Worm (Caenorhabditis elegans): ENCODE measurements around the gene arrd-5.

Gene arrd-5

ce11 chrII:9791185-9791584 is 43.8 kb upstream of the arrd-5 start:
- TF ChIP-seq ekl-4 (GFP tag; IDR thresholded peaks at IDR 0.05), result no peak
- peak; percentile 7; the same call in 1 of the 2 replicates for TF ChIP-seq cebp-1 (GFP tag; IDR thresholded peaks at IDR 0.05)
- no peak for TF ChIP-seq cebp-1 (tag; optimal IDR thresholded peaks at IDR 0.05)
- TF ChIP-seq ztf-22 (GFP tag; optimal IDR thresholded peaks at IDR 0.05), result peak; percentile 38
- TF ChIP-seq ets-4 (GFP tag; optimal IDR thresholded peaks at IDR 0.05), result peak; percentile 53
- no peak for TF ChIP-seq lin-54 (GFP tag; optimal IDR thresholded peaks at IDR 0.05)
- no peak for TF ChIP-seq snpc-3.4 (tag; optimal IDR thresholded peaks at IDR 0.05)
- TF ChIP-seq atf-7 (tag; optimal IDR thresholded peaks at IDR 0.05), result peak; percentile 66
- peak; percentile 90 for TF ChIP-seq nhr-80 (tag; optimal IDR thresholded peaks at IDR 0.05)

ce11 chrII:9793197-9793596 is 41.8 kb upstream of the arrd-5 start, which contains the start of gene cyp-13A3:
TSS of gene cyp-13A3 (minus strand) at chrII:9793297.
- TF ChIP-seq let-607 (tag; optimal IDR thresholded peaks at IDR 0.05), result no peak
- TF ChIP-seq mxl-1 (tag; optimal IDR thresholded peaks at IDR 0.05), result no peak
- no peak for TF ChIP-seq sea-2 (GFP tag; IDR thresholded peaks at IDR 0.05)
- no peak for TF ChIP-seq madf-3 (GFP tag; IDR thresholded peaks at IDR 0.05)
- no peak for TF ChIP-seq madf-8 (GFP tag; conservative IDR thresholded peaks at IDR 0.05)
- no peak for TF ChIP-seq rcor-1 (GFP tag; IDR thresholded peaks at IDR 0.05)
- TF ChIP-seq Y53F4B.3 (GFP tag; IDR thresholded peaks at IDR 0.05), result no peak
- TF ChIP-seq aptf-3 (GFP tag; IDR thresholded peaks at IDR 0.05), result no peak
- TF ChIP-seq ets-4 (GFP tag; optimal IDR thresholded peaks at IDR 0.05), result no peak
- TF ChIP-seq repo-1 (tag; optimal IDR thresholded peaks at IDR 0.05), result no peak
- TF ChIP-seq F33H1.4 (GFP tag; IDR thresholded peaks at IDR 0.05), result no peak
- no peak for TF ChIP-seq nhr-90 (tag; optimal IDR thresholded peaks at IDR 0.05)
- no peak for TF ChIP-seq hrde-1 (tag; optimal IDR thresholded peaks at IDR 0.05; ENCODE audit: borderline replicate concordance)
- no peak for TF ChIP-seq F57A8.1 (GFP tag; optimal IDR thresholded peaks at IDR 0.05)

- TF ChIP-seq nhr-80 (tag; optimal IDR thresholded peaks at IDR 0.05) (peak; percentile 80), mcd-1 (GFP tag; IDR thresholded peaks at IDR 0.05) (no peak)
Measured at ce11 chrII:9797664-9798063, 37.4 kb upstream of the arrd-5 start, which contains the start of gene cyp-13A4. TSS of gene cyp-13A4 (minus strand) at chrII:9797740.

- TF ChIP-seq sptf-2 (GFP tag; optimal IDR thresholded peaks at IDR 0.05), result no peak
- TF ChIP-seq tlf-1 (GFP tag; optimal IDR thresholded peaks at IDR 0.05), result no peak
- no peak for TF ChIP-seq nhr-27 (tag; optimal IDR thresholded peaks at IDR 0.05)
- TF ChIP-seq ZK185.1 (tag; optimal IDR thresholded peaks at IDR 0.05; ENCODE audit: poor library complexity, severe bottlenecking), result no peak
- TF ChIP-seq lag-1 (GFP tag; IDR thresholded peaks at IDR 0.05), result no peak
- TF ChIP-seq ceh-58 (GFP tag; IDR thresholded peaks at IDR 0.05), result no peak
- TF ChIP-seq cebp-1 (GFP tag; IDR thresholded peaks at IDR 0.05), result no peak
- peak; percentile 19 for TF ChIP-seq cebp-1 (tag; optimal IDR thresholded peaks at IDR 0.05)
- no peak for TF ChIP-seq cebp-2 (GFP tag; IDR thresholded peaks at IDR 0.05)
- TF ChIP-seq nhr-80 (tag; optimal IDR thresholded peaks at IDR 0.05), result peak; percentile 85
Measured at ce11 chrII:9800251-9800650, 34.8 kb upstream of the arrd-5 start, which contains the start of gene cyp-13A5. TSS of gene cyp-13A5 (minus strand) at chrII:9800362.

- no peak for TF ChIP-seq aptf-2 (GFP tag; conservative IDR thresholded peaks at IDR 0.05)
- no peak for TF ChIP-seq ama-1 (optimal IDR thresholded peaks at IDR 0.05)
- TF ChIP-seq ama-1 (GFP tag; optimal IDR thresholded peaks at IDR 0.05), result no peak
- no peak for TF ChIP-seq F57C9.4 (tag; optimal IDR thresholded peaks at IDR 0.05)
- no peak for TF ChIP-seq madf-3 (GFP tag; IDR thresholded peaks at IDR 0.05)
- no peak for TF ChIP-seq F33H1.4 (GFP tag; IDR thresholded peaks at IDR 0.05)
- TF ChIP-seq nhr-80 (tag; optimal IDR thresholded peaks at IDR 0.05), result peak; percentile 43
- TF ChIP-seq F57A8.1 (GFP tag; optimal IDR thresholded peaks at IDR 0.05), result no peak
Measured at ce11 chrII:9802642-9803041, 32.4 kb upstream of the arrd-5 start, which contains the start of gene cyp-13A6. TSS of gene cyp-13A6 (minus strand) at chrII:9802821.
